Worm (Caenorhabditis elegans) whole organism, early embryonic: ENCODE measurements around the gene gmap-2.

Source experiments
- B0310.2 ChIP-seq: sonication (generic microtip); optimal IDR thresholded peaks from 2 replicates; lab custom pipeline; 2016; ENCODE audit warnings: mild to moderate bottlenecking, missing genetic modification characterization, missing compliant biosample characterization
- F13C5.2 ChIP-seq: sonication (generic microtip); optimal IDR thresholded peaks from 2 replicates; lab custom pipeline; 2017; ENCODE audit warnings: mild to moderate bottlenecking, missing genetic modification characterization, inconsistent platforms, missing compliant biosample characterization
- ets-7 ChIP-seq: sonication (generic microtip); optimal IDR thresholded peaks from 2 replicates; lab custom pipeline; 2016; ENCODE audit warnings: missing genotype, missing genetic modification characterization, missing compliant biosample characterization
- flt-1 ChIP-seq: fragments of 200-800 bp; sonication (Bioruptor generic); IDR thresholded peaks from 2 replicates; pipeline ENCODE4 v1.3.6; 2022; ENCODE audit warnings: missing genetic modification characterization, missing compliant biosample characterization
- hmbx-1 ChIP-seq: sonication (generic microtip); optimal IDR thresholded peaks from 2 replicates; lab custom pipeline; 2016; ENCODE audit warnings: mild to moderate bottlenecking, missing genetic modification characterization, missing compliant biosample characterization
- hmg-4 ChIP-seq: fragments of 200-800 bp; sonication (Bioruptor generic); optimal IDR thresholded peaks from 2 replicates; lab custom pipeline; 2018; ENCODE audit warnings: mild to moderate bottlenecking, missing genetic modification characterization, missing compliant biosample characterization
- hnd-1 ChIP-seq: sonication (generic microtip); optimal IDR thresholded peaks from 2 replicates; lab custom pipeline; 2016; ENCODE audit warnings: missing genetic modification characterization, missing compliant biosample characterization
- tbx-37 ChIP-seq: fragments of 200-800 bp; sonication (Bioruptor generic); conservative IDR thresholded peaks from 2 replicates; pipeline ENCODE4 v1.3.6; 2022; ENCODE audit warnings: missing genetic modification reagents, missing genetic modification characterization, missing compliant biosample characterization
- tra-4 ChIP-seq: sonication (generic microtip); optimal IDR thresholded peaks from 2 replicates; lab custom pipeline; 2017; ENCODE audit warnings: missing genetic modification characterization, missing compliant biosample characterization

DNA sequence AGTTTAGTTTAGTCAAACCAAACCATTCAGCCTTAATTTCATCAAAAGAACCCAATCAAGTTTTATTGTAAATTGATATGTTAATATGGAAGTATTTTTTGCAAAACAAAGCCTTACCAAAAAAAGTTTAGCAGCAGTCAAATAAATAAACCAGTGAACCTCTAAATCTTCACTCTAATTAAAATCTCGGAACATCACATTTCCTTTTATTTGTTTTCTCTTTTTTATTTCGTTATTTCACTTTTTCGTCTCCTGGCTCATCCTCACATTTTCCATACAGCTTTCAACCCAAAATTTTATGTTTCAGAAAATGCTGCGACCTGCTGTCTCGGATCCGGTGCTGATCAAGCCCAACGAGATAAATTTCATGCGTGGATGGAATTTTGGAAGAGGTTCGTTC, 13.1 kb downstream of the gmap-2 start, which contains the start of gene C34E7.3:
- no peak for TF ChIP-seq F13C5.2 (tag; lab: Kevin White, UChicago)
- TF ChIP-seq B0310.2 (tag; lab: Kevin White, UChicago), result no peak
- no peak for TF ChIP-seq ets-7 (tag; lab: Kevin White, UChicago)
- no peak for TF ChIP-seq tbx-37 (GFP tag; lab: Robert Waterston, UW)
- TF ChIP-seq flt-1, result no peak
- no peak for TF ChIP-seq hmg-4 (GFP tag; lab: Kevin White, UChicago)
- TF ChIP-seq tra-4 (tag; lab: Kevin White, UChicago), result no peak
- TF ChIP-seq hnd-1 (tag; lab: Kevin White, UChicago), result no peak
- TF ChIP-seq hmbx-1, result no peak
